Worm (Caenorhabditis elegans): ENCODE results near the gene znf-706.

The znf-706 gene

ce11 chrIV:9107464-9107863, 11.4 kb upstream of the znf-706 start (continued):
- TF ChIP-seq ceh-14 (tag; optimal IDR thresholded peaks at IDR 0.05) (no peak), ceh-19 (GFP tag; optimal IDR thresholded peaks at IDR 0.05) (no peak), elt-4 (tag; optimal IDR thresholded peaks at IDR 0.05) (no peak), hlh-30 (tag; optimal IDR thresholded peaks at IDR 0.05; ENCODE audit: insufficient read depth) (no peak), sox-2 (GFP tag; IDR thresholded peaks at IDR 0.05) (peak; percentile 11; the same call in 1 of the 2 replicates)

- TF ChIP-seq ceh-45 (GFP tag; IDR thresholded peaks at IDR 0.05) (no peak), ceh-30 (tag; optimal IDR thresholded peaks at IDR 0.05) (no peak), nhr-11 (tag; optimal IDR thresholded peaks at IDR 0.05) (no peak)
Measured at ce11 chrIV:9104071-9105016, 8.3 kb upstream of the znf-706 start, which contains the start of the genes C01F6.14 and fem-3. TSS of gene C01F6.14 (minus strand) at chrIV:9104121. TSS of gene fem-3 (plus strand) at chrIV:9104966.

- no peak for TF ChIP-seq hlh-30 (tag; optimal IDR thresholded peaks at IDR 0.05; ENCODE audit: insufficient read depth)
- no peak for TF ChIP-seq hlh-6 (tag; optimal IDR thresholded peaks at IDR 0.05)
- no peak for TF ChIP-seq zip-5 (tag; optimal IDR thresholded peaks at IDR 0.05)
Measured at ce11 chrIV:9100835-9101234, 4.8 kb upstream of the znf-706 start.

- no peak for TF ChIP-seq C38D4.7 (GFP tag; optimal IDR thresholded peaks at IDR 0.05)
- TF ChIP-seq elt-4 (tag; optimal IDR thresholded peaks at IDR 0.05), result no peak
- no peak for TF ChIP-seq sdc-2 (tag; optimal IDR thresholded peaks at IDR 0.05)
- TF ChIP-seq ceh-2 (tag; optimal IDR thresholded peaks at IDR 0.05), result no peak
- no peak for TF ChIP-seq dve-1 (tag; optimal IDR thresholded peaks at IDR 0.05)
- no peak for TF ChIP-seq pqm-1 (tag; optimal IDR thresholded peaks at IDR 0.05)
- TF ChIP-seq sox-2 (GFP tag; IDR thresholded peaks at IDR 0.05), result no peak
Measured at ce11 chrIV:9098942-9099341, 2.9 kb upstream of the znf-706 start, which contains the start of gene gldi-10. TSS of gene gldi-10 (plus strand) at chrIV:9099242.

- TF ChIP-seq C38D4.7 (GFP tag; optimal IDR thresholded peaks at IDR 0.05), result no peak
- TF ChIP-seq pros-1 (tag; optimal IDR thresholded peaks at IDR 0.05), result no peak
- no peak for TF ChIP-seq unc-55 (GFP tag; optimal IDR thresholded peaks at IDR 0.05)
- no peak for TF ChIP-seq F13H6.1 (tag; optimal IDR thresholded peaks at IDR 0.05)
- no peak for TF ChIP-seq ets-4 (tag; optimal IDR thresholded peaks at IDR 0.05)
- TF ChIP-seq syd-9 (tag; optimal IDR thresholded peaks at IDR 0.05), result no peak
Measured at ce11 chrIV:9095553-9095952, 478 bp downstream of the znf-706 start, which contains the start of gene icln-1. TSS of gene icln-1 (minus strand) at chrIV:9095653.

ce11 chrIV:9094356-9094755, 1.7 kb downstream of the znf-706 start, which contains the start of gene mrpl-42:
TSS of gene mrpl-42 (minus strand) at chrIV:9094456.
- TF ChIP-seq tbx-2 (tag; optimal IDR thresholded peaks at IDR 0.05) (no peak), mec-3 (tag; optimal IDR thresholded peaks at IDR 0.05; ENCODE audit: borderline replicate concordance) (no peak), unc-86 (tag; optimal IDR thresholded peaks at IDR 0.05) (no peak), K02D7.2 (tag; optimal IDR thresholded peaks at IDR 0.05) (no peak), hlh-6 (tag; optimal IDR thresholded peaks at IDR 0.05) (no peak), tbx-7 (tag; optimal IDR thresholded peaks at IDR 0.05) (no peak), F13H6.1 (tag; optimal IDR thresholded peaks at IDR 0.05) (no peak), pha-2 (tag; optimal IDR thresholded peaks at IDR 0.05) (no peak), sox-4 (tag; optimal IDR thresholded peaks at IDR 0.05) (no peak), fax-1 (tag; optimal IDR thresholded peaks at IDR 0.05) (no peak)

- no peak for TF ChIP-seq ceh-9 (tag; optimal IDR thresholded peaks at IDR 0.05)
Measured at ce11 chrIV:9093932-9094331, 2.1 kb downstream of the znf-706 start, which contains the start of gene lpl-1. TSS of gene lpl-1 (minus strand) at chrIV:9094032.
